Worm (Caenorhabditis elegans) whole organism, L4 larva: Measurements from ENCODE around the gene nhr-149.

Source experiments
- F37D6.2 ChIP-seq: sonication (generic microtip); optimal IDR thresholded peaks from 2 replicates; lab custom pipeline; 2016; ENCODE audit warnings: mild to moderate bottlenecking, missing genetic modification characterization, missing compliant biosample characterization
- F44E2.7 ChIP-seq: fragments of 200-800 bp; sonication (Bioruptor generic); IDR thresholded peaks from 2 replicates; pipeline ENCODE4 v2.1.2; 2022; ENCODE audit warnings: missing genetic modification characterization, missing compliant biosample characterization
- R02D3.7 ChIP-seq: fragments of 150-350 bp; sonication (generic microtip); optimal IDR thresholded peaks from 3 replicates; lab custom pipeline; 2014; ENCODE audit warnings: missing biosample characterization, missing genetic modification characterization
- Y75B8A.6 ChIP-seq: fragments of 200-800 bp; sonication (Bioruptor generic); IDR thresholded peaks from 2 replicates; pipeline ENCODE4 v1.3.6; 2022; ENCODE audit warnings: missing genetic modification reagents, missing genetic modification characterization, missing compliant biosample characterization
- aha-1 ChIP-seq: fragments of 150-350 bp; peaks from one replicate; lab custom pipeline; 2014; ENCODE audit warnings: missing biosample characterization, missing genetic modification characterization
- aly-2 ChIP-seq: sonication (generic microtip); optimal IDR thresholded peaks from 2 replicates; lab custom pipeline; 2018; ENCODE audit warnings: missing biosample characterization, missing genetic modification characterization
- ceh-20 ChIP-seq: fragments of 200-800 bp; sonication (Bioruptor generic); IDR thresholded peaks from 2 replicates; pipeline ENCODE4 v1.3.6; 2022; ENCODE audit warnings: missing genetic modification reagents, missing genetic modification characterization, missing compliant biosample characterization
- ceh-28 ChIP-seq: fragments of 150-350 bp; optimal IDR thresholded peaks from 2 replicates; lab custom pipeline; 2014; ENCODE audit warnings: missing biosample characterization, missing genetic modification reagents, missing genetic modification characterization
- ceh-32 ChIP-seq: sonication (generic microtip); optimal IDR thresholded peaks from 2 replicates; lab custom pipeline; 2016; ENCODE audit warnings: mild to moderate bottlenecking, missing genetic modification characterization, missing compliant biosample characterization; ENCODE audit not compliant: poor library complexity
- daf-12 ChIP-seq: fragments of 150-350 bp; optimal IDR thresholded peaks from 2 replicates; lab custom pipeline; 2014; ENCODE audit warnings: missing biosample characterization, missing genetic modification reagents, missing genetic modification characterization
- daf-19 ChIP-seq: fragments of 200-800 bp; sonication (Bioruptor generic); conservative IDR thresholded peaks from 2 replicates; pipeline ENCODE4 v1.3.6; 2022; ENCODE audit warnings: missing genetic modification characterization, missing compliant biosample characterization
- dmd-8 ChIP-seq: fragments of 200-800 bp; sonication (Bioruptor generic); IDR thresholded peaks from 2 replicates; pipeline ENCODE4 v1.3.6; 2022; ENCODE audit warnings: missing genetic modification characterization, missing compliant biosample characterization
- dpl-1 ChIP-seq: fragments of 150-350 bp; optimal IDR thresholded peaks from 2 replicates; lab custom pipeline; 2014; ENCODE audit warnings: missing biosample characterization, missing genetic modification reagents, missing genetic modification characterization
- duxl-1 ChIP-seq: sonication (generic microtip); optimal IDR thresholded peaks from 2 replicates; lab custom pipeline; 2016; ENCODE audit warnings: mild to moderate bottlenecking, missing genetic modification characterization, moderate library complexity, missing compliant biosample characterization; ENCODE audit not compliant: poor library complexity
- dve-1 ChIP-seq: sonication (generic microtip); optimal IDR thresholded peaks from 2 replicates; lab custom pipeline; 2017; ENCODE audit warnings: antibody characterized with exemption, mild to moderate bottlenecking, missing genetic modification characterization, missing compliant biosample characterization; ENCODE audit not compliant: insufficient read depth
- egl-43 ChIP-seq: fragments of 200-800 bp; sonication (Bioruptor generic); IDR thresholded peaks from 2 replicates; pipeline ENCODE4 v1.3.6; 2022; ENCODE audit warnings: missing genetic modification reagents, missing genetic modification characterization, missing compliant biosample characterization
- fos-1 ChIP-seq: fragments of 150-350 bp; optimal IDR thresholded peaks from 2 replicates; lab custom pipeline; 2014; ENCODE audit warnings: missing biosample characterization, missing genetic modification characterization
- hlh-30 ChIP-seq: sonication (generic microtip); optimal IDR thresholded peaks from 2 replicates; lab custom pipeline; 2017; ENCODE audit warnings: antibody characterized with exemption, mild to moderate bottlenecking, missing genetic modification characterization, missing compliant biosample characterization; ENCODE audit not compliant: insufficient read depth
- lin-15B ChIP-seq: fragments of 150-350 bp; sonication (generic microtip); optimal IDR thresholded peaks from 3 replicates; lab custom pipeline; 2014; ENCODE audit warnings: missing biosample characterization, missing genetic modification characterization
- lin-38 ChIP-seq: fragments of 200-800 bp; sonication (Bioruptor generic); IDR thresholded peaks from 2 replicates; pipeline ENCODE4 v1.3.6; 2022; ENCODE audit warnings: missing genetic modification reagents, missing genetic modification characterization, missing compliant biosample characterization
- lsy-2 ChIP-seq, 2 experiments: fragments of 150-350 bp in 1 of 2; sonication (generic microtip) in 1 of 2; optimal IDR thresholded peaks; 2 replicates each; lab custom pipeline; 2014 to 2017; ENCODE audit warnings: missing biosample characterization in 2 of 2, missing genetic modification characterization in 2 of 2
- madf-5 ChIP-seq, 2 experiments: fragments of 200-800 bp; sonication (Bioruptor generic); IDR thresholded peaks; 2 replicates each; pipeline ENCODE4 v1.3.6; 2022; ENCODE audit warnings: missing compliant biosample characterization in 2 of 2, missing genetic modification characterization in 2 of 2
- madf-9 ChIP-seq: fragments of 200-800 bp; sonication (Bioruptor generic); conservative IDR thresholded peaks from 2 replicates; pipeline ENCODE4 v1.3.6; 2022; ENCODE audit warnings: missing genetic modification reagents, missing genetic modification characterization, missing compliant biosample characterization
- mes-2 ChIP-seq: sonication (generic microtip); optimal IDR thresholded peaks from 2 replicates; lab custom pipeline; 2016; ENCODE audit warnings: missing genotype, mild to moderate bottlenecking, missing genetic modification characterization, missing compliant biosample characterization; ENCODE audit not compliant: poor library complexity, severe bottlenecking
- mxl-2 ChIP-seq: fragments of 200-800 bp; sonication (Bioruptor generic); conservative IDR thresholded peaks from 2 replicates; pipeline ENCODE4 v1.3.6; 2022; ENCODE audit warnings: missing genetic modification reagents, missing genetic modification characterization, missing compliant biosample characterization
- mxl-3 ChIP-seq: fragments of 200-800 bp; sonication (Bioruptor generic); optimal IDR thresholded peaks from 2 replicates; lab custom pipeline; 2018; ENCODE audit warnings: mild to moderate bottlenecking, missing genetic modification characterization, missing compliant biosample characterization
- nhr-10 ChIP-seq: fragments of 150-350 bp; optimal IDR thresholded peaks from 2 replicates; lab custom pipeline; 2014; ENCODE audit warnings: missing biosample characterization, missing genetic modification characterization
- nhr-11 ChIP-seq: fragments of 150-350 bp; optimal IDR thresholded peaks from 2 replicates; lab custom pipeline; 2014; ENCODE audit warnings: missing biosample characterization, missing genetic modification characterization
- nhr-111 ChIP-seq: fragments of 200-800 bp; sonication (Bioruptor generic); optimal IDR thresholded peaks from 2 replicates; lab custom pipeline; 2018; ENCODE audit warnings: mild to moderate bottlenecking, missing genetic modification characterization, missing compliant biosample characterization
- nhr-41 ChIP-seq: fragments of 200-800 bp; sonication (Bioruptor generic); IDR thresholded peaks from 2 replicates; pipeline ENCODE4 v1.3.6; 2022; ENCODE audit warnings: missing genetic modification reagents, missing genetic modification characterization, missing compliant biosample characterization
- nhr-48 ChIP-seq: sonication (generic microtip); optimal IDR thresholded peaks from 2 replicates; lab custom pipeline; 2016; ENCODE audit warnings: mild to moderate bottlenecking, missing genetic modification characterization, missing compliant biosample characterization
- nhr-77 ChIP-seq: fragments of 150-350 bp; optimal IDR thresholded peaks from 2 replicates; lab custom pipeline; 2014; ENCODE audit warnings: missing biosample characterization, missing genetic modification characterization
- pha-4 ChIP-seq, 2 experiments: fragments of 150-350 bp in 1 of 2; fragments of 200-800 bp in 1 of 2; sonication (Bioruptor generic) in 1 of 2; IDR thresholded peaks in 1 of 2; optimal IDR thresholded peaks in 1 of 2; 2 replicates each; pipeline versions ENCODE4 v1.3.6 to Lab custom; 2014 to 2022; ENCODE audit warnings: missing genetic modification characterization in 2 of 2, missing genetic modification reagents in 2 of 2, missing biosample characterization in 1 of 2, missing compliant biosample characterization in 1 of 2
- pqm-1 ChIP-seq: sonication (generic microtip); optimal IDR thresholded peaks from 2 replicates; lab custom pipeline; 2017; ENCODE audit warnings: missing biosample characterization, missing genetic modification characterization
- rbr-2 ChIP-seq: sonication (generic microtip); optimal IDR thresholded peaks from 2 replicates; lab custom pipeline; 2016; ENCODE audit warnings: missing genotype, missing genetic modification characterization, missing compliant biosample characterization
- sdz-12 ChIP-seq: fragments of 200-800 bp; sonication (Bioruptor generic); optimal IDR thresholded peaks from 2 replicates; lab custom pipeline; 2018; ENCODE audit warnings: mild to moderate bottlenecking, missing genetic modification characterization, missing compliant biosample characterization
- spr-3 ChIP-seq: fragments of 200-800 bp; sonication (Bioruptor generic); optimal IDR thresholded peaks from 2 replicates; lab custom pipeline; 2018; ENCODE audit warnings: mild to moderate bottlenecking, missing genetic modification characterization, missing compliant biosample characterization
- unc-130 ChIP-seq: sonication (generic microtip); optimal IDR thresholded peaks from 2 replicates; lab custom pipeline; 2016; ENCODE audit warnings: missing genetic modification reagents, missing genetic modification characterization, missing compliant biosample characterization
- unc-62 ChIP-seq, 3 experiments: fragments of 150-350 bp in 1 of 3; sonication (generic microtip); optimal IDR thresholded peaks in 2 of 3; peaks in 1 of 3; 1 replicate in 1 of 3; 2 replicates in 2 of 3; lab custom pipeline; 2014 to 2017; ENCODE audit warnings: missing biosample characterization in 3 of 3, missing genetic modification characterization in 3 of 3, missing genetic modification reagents in 3 of 3, missing genotype in 1 of 3
- zfp-3 ChIP-seq: fragments of 200-800 bp; sonication (Bioruptor generic); conservative IDR thresholded peaks from 2 replicates; pipeline ENCODE4 v1.3.6; 2022; ENCODE audit warnings: missing genetic modification reagents, missing genetic modification characterization, missing compliant biosample characterization
- zip-11 ChIP-seq: fragments of 200-800 bp; sonication (Bioruptor generic); IDR thresholded peaks from 2 replicates; pipeline ENCODE4 v1.3.6; 2022; ENCODE audit warnings: missing genetic modification characterization, missing compliant biosample characterization

The nhr-149 gene

ce11 chrV:7389771-7390170 lies 40.3 kb upstream of the nhr-149 start, which contains the start of gene C02H6.1:
TSS of gene C02H6.1 (minus strand) at chrV:7389871.
- no peak for TF ChIP-seq mxl-2 (GFP tag; lab: Robert Waterston, UW)
- TF ChIP-seq nhr-48 (tag; lab: Kevin White, UChicago): no peak
- TF ChIP-seq R02D3.7 (tag; lab: Kevin White, UChicago): no peak
- no peak for TF ChIP-seq F44E2.7 (GFP tag; lab: Robert Waterston, UW)
- TF ChIP-seq duxl-1 (tag; lab: Kevin White, UChicago): no peak
- no peak for TF ChIP-seq pha-4 (GFP tag; IDR thresholded peaks at IDR 0.05; lab: Robert Waterston, UW)
- no peak for TF ChIP-seq pha-4 (tag; optimal IDR thresholded peaks at IDR 0.05; lab: Kevin White, UChicago)
- TF ChIP-seq nhr-10 (tag; lab: Kevin White, UChicago): no peak
- TF ChIP-seq nhr-77 (tag; lab: Kevin White, UChicago): no peak
- TF ChIP-seq madf-9 (GFP tag; lab: Robert Waterston, UW): no peak
- TF ChIP-seq, all 104 proteins: peak for 0

- TF ChIP-seq ceh-28 (tag; lab: Kevin White, UChicago) (no peak), daf-19 (GFP tag; lab: Robert Waterston, UW) (no peak), ceh-20 (no peak), fos-1 (tag; lab: Kevin White, UChicago) (no peak), nhr-41 (GFP tag; lab: Robert Waterston, UW) (no peak), sdz-12 (GFP tag; lab: Kevin White, UChicago) (no peak), dpl-1 (no peak), lsy-2 (tag; optimal IDR thresholded peaks at IDR 0.05; lab: Kevin White, UChicago) (no peak), zfp-3 (GFP tag; lab: Robert Waterston, UW) (no peak), rbr-2 (tag; lab: Kevin White, UChicago) (no peak), mxl-3 (GFP tag; lab: Kevin White, UChicago) (no peak)
Measured at ce11 chrV:7387755-7388154, 38.3 kb upstream of the nhr-149 start, which contains the start of gene C02H6.3. TSS of gene C02H6.3 (minus strand) at chrV:7387855.

- TF ChIP-seq aly-2 (tag; lab: Kevin White, UChicago) (no peak), dve-1 (tag; lab: Kevin White, UChicago) (peak; percentile 10), unc-130 (no peak), pqm-1 (no peak), unc-62 (GFP tag; optimal IDR thresholded peaks at IDR 0.05 in 1 of 2; lab: Kevin White, UChicago) (peak in 1 of 2 experiments; percentile 66), unc-62 (tag; optimal IDR thresholded peaks at IDR 0.05; lab: Kevin White, UChicago) (no peak), nhr-11 (tag; lab: Kevin White, UChicago) (peak; percentile 9)
- TF ChIP-seq, all 104 proteins: peak for 3
Measured at ce11 chrV:7386052-7386573, 36.7 kb upstream of the nhr-149 start, which contains the start of gene srp-6. TSS of gene srp-6 (minus strand) at chrV:7386102.

- TF ChIP-seq zip-11 (GFP tag; lab: Robert Waterston, UW) (no peak), aha-1 (tag; lab: Kevin White, UChicago) (peak; percentile 22), dmd-8 (GFP tag; lab: Robert Waterston, UW) (no peak)
- TF ChIP-seq, all 104 proteins: peak for 1
Measured at ce11 chrV:7381008-7381407, 31.6 kb upstream of the nhr-149 start, which contains the start of gene C03G6.17. TSS of gene C03G6.17 (minus strand) at chrV:7381108.

- TF ChIP-seq sdz-12 (GFP tag; lab: Kevin White, UChicago) (no peak), dpl-1 (no peak), madf-9 (GFP tag; lab: Robert Waterston, UW) (no peak), mxl-2 (GFP tag; lab: Robert Waterston, UW) (no peak), lin-38 (GFP tag; lab: Robert Waterston, UW) (no peak), daf-12 (tag; lab: Kevin White, UChicago) (no peak), egl-43 (GFP tag; lab: Robert Waterston, UW) (no peak), Y75B8A.6 (no peak), spr-3 (GFP tag; lab: Kevin White, UChicago) (no peak), hlh-30 (tag; lab: Kevin White, UChicago) (no peak), pqm-1 (no peak), aha-1 (tag; lab: Kevin White, UChicago) (no peak), madf-5 (GFP tag; IDR thresholded peaks at IDR 0.05; lab: Robert Waterston, UW) (no peak), lin-15B (tag; lab: Kevin White, UChicago) (no peak), nhr-111 (GFP tag; lab: Kevin White, UChicago) (no peak), mes-2 (tag; lab: Kevin White, UChicago) (no peak), ceh-32 (tag; lab: Kevin White, UChicago) (no peak), F37D6.2 (tag; lab: Kevin White, UChicago) (no peak)
Measured at ce11 chrV:7379384-7379783, 29.9 kb upstream of the nhr-149 start, which contains the start of gene srsx-24. TSS of gene srsx-24 (minus strand) at chrV:7379484.
